Worm (Caenorhabditis elegans): Measurements from ENCODE around the gene B0336.13.

The B0336.13 gene

DNA sequence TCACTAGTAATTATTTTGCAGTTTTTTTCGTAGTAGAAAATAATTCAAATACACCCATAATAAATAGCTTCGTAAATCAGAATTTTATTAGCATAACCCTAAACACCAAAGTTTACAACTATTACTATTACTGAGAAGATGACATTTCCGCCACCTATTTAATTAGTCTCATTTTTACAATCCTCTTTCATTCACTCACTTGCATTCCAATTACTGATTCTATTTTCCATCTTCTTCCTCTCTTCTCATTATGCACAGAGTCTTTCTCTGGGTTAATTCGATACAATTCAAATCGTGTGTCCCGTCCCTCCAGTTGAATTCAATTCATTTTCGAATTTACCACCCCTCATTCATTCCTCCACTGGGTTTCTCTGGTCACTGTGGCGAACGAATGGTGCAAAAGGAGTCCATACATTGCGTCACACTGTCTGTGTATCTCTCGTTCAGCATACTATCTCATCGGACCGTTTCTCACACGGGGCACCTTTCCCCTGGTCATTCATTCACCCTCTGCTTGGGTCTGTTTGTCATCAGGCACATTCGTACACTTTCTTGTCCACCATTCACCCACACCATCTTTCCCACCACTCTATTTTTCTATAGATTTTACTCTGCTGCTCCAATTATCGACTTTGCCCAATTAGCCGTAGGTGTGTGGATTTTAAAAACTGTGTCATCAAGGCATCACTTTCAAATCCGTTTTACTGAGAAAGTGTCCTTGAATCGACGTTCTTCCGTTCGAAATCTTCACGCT, 26.6 kb downstream of the B0336.13 start:
- no peak for TF ChIP-seq cog-1 (tag; optimal IDR thresholded peaks at IDR 0.05)
- peak; percentile 22; the same call in 1 of the 2 replicates for TF ChIP-seq flt-1 (GFP tag; IDR thresholded peaks at IDR 0.05)
- TF ChIP-seq med-1 (GFP tag; optimal IDR thresholded peaks at IDR 0.05; ENCODE audit: insufficient read depth): no peak
- TF ChIP-seq klf-2 (GFP tag; conservative IDR thresholded peaks at IDR 0.05): no peak
- TF ChIP-seq tab-1 (GFP tag; IDR thresholded peaks at IDR 0.05): no peak

DNA sequence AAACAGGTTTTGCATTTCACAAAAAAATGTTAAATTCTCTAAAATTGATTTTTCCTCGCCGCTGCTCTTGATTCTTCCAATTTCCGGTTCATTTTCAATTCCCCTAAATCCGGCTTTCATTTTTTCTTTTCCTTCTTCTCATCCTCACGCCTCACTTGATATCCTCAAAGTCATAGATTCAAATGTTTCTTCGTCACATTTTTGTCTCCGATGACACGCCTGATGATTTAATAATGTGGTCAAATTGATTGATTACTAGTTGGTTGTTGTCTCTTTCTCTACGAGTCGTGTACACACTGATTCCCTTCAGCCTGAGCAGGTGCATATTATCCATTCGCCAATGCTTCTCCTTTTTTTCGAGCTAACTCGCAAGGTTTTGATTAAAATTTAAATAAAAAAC, 27.7 kb downstream of the B0336.13 start:
- TF ChIP-seq med-1 (GFP tag; optimal IDR thresholded peaks at IDR 0.05; ENCODE audit: insufficient read depth) (no peak), ref-1 (GFP tag; conservative IDR thresholded peaks at IDR 0.05) (no peak), flt-1 (GFP tag; IDR thresholded peaks at IDR 0.05) (no peak), cog-1 (tag; optimal IDR thresholded peaks at IDR 0.05) (no peak), tab-1 (GFP tag; IDR thresholded peaks at IDR 0.05) (no peak), ztf-29 (GFP tag; IDR thresholded peaks at IDR 0.05) (no peak), klf-2 (GFP tag; conservative IDR thresholded peaks at IDR 0.05) (no peak), ztf-23 (GFP tag; IDR thresholded peaks at IDR 0.05) (no peak), T22C8.4 (GFP tag; IDR thresholded peaks at IDR 0.05) (no peak)

DNA sequence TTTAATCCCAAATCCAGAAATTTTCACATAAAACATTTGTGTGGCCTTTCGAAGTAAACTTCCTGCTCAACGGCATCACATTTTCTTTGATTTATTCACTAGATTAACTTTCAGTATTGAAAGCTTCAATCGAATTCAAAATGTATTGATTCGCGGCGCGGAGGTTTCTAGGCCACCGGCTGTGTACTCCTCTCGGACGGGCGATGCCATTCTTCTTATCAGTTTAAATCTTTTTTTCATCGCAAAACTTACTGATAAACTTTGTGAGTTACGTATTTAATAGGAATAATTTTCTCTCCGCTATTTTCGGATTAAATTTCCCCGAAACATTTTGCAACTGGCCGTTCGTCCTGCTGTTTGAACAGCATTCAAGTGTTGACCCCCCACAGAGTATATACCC, 28.1 kb downstream of the B0336.13 start:
- TF ChIP-seq flt-1 (GFP tag; IDR thresholded peaks at IDR 0.05) (peak; percentile 49; the same call in 1 of the 2 replicates), tab-1 (GFP tag; IDR thresholded peaks at IDR 0.05) (no peak), ref-1 (GFP tag; conservative IDR thresholded peaks at IDR 0.05) (no peak), ztf-23 (GFP tag; IDR thresholded peaks at IDR 0.05) (no peak), klf-2 (GFP tag; conservative IDR thresholded peaks at IDR 0.05) (no peak), T22C8.4 (GFP tag; IDR thresholded peaks at IDR 0.05) (peak; percentile 18; the same call in 1 of the 2 replicates), ztf-29 (GFP tag; IDR thresholded peaks at IDR 0.05) (no peak), med-1 (GFP tag; optimal IDR thresholded peaks at IDR 0.05; ENCODE audit: insufficient read depth) (no peak), cog-1 (tag; optimal IDR thresholded peaks at IDR 0.05) (no peak)

DNA sequence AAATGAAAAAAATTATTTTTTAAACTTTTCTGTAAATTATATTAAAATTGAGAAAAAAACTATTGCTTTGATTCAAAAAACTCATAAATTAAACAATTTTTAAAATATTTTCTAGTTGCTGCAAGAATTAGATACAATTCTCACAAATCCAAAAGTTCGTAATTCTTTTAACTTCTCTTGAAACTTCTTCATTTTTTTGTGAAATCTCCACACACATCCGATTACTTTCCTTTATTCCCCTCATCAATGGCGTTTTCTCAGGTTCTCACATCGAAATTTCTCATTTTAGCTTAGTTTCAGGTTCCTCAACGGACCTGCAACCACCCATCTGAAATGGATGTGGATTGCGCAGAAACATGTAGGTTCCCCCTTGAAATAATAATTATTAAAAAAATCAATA, 28.7 kb downstream of the B0336.13 start, which contains the start of gene wrm-1:
wrm-1 (plus strand) TSS at position 301 of the 400 bp plus-strand sequence.
- TF ChIP-seq ztf-23 (GFP tag; IDR thresholded peaks at IDR 0.05) (no peak), klf-2 (GFP tag; conservative IDR thresholded peaks at IDR 0.05) (no peak), flt-1 (GFP tag; IDR thresholded peaks at IDR 0.05) (no peak), med-1 (GFP tag; optimal IDR thresholded peaks at IDR 0.05; ENCODE audit: insufficient read depth) (no peak), ref-1 (GFP tag; conservative IDR thresholded peaks at IDR 0.05) (no peak), ztf-29 (GFP tag; IDR thresholded peaks at IDR 0.05) (no peak), tab-1 (GFP tag; IDR thresholded peaks at IDR 0.05) (no peak), cog-1 (tag; optimal IDR thresholded peaks at IDR 0.05) (no peak), T22C8.4 (GFP tag; IDR thresholded peaks at IDR 0.05) (no peak)

DNA sequence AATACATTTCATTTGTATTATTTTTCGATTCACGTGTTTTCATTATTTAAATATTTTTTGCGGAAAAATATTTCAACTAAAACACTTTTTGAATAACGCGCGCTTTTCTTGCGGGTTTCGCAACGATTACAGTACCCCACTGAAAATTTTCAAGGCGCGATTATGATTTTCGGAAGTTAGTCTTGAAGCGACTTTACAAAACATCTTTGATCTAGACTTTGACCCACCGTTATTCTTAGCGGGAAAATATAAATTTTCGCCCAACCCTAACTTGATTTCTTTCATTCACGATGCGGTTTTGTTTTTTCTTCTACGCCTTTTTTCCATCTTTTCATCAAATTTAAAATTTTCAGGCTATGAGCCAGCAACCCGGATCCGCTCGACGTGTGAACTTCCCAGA, 34.0 kb downstream of the B0336.13 start, which contains the start of gene egg-1:
egg-1 (plus strand) TSS at position 354 of the 400 bp plus-strand sequence.
- TF ChIP-seq ztf-29 (GFP tag; IDR thresholded peaks at IDR 0.05) (no peak), cog-1 (tag; optimal IDR thresholded peaks at IDR 0.05) (no peak), klf-2 (GFP tag; conservative IDR thresholded peaks at IDR 0.05) (no peak), flt-1 (GFP tag; IDR thresholded peaks at IDR 0.05) (no peak), tab-1 (GFP tag; IDR thresholded peaks at IDR 0.05) (no peak), ztf-23 (GFP tag; IDR thresholded peaks at IDR 0.05) (no peak), med-1 (GFP tag; optimal IDR thresholded peaks at IDR 0.05; ENCODE audit: insufficient read depth) (no peak), ref-1 (GFP tag; conservative IDR thresholded peaks at IDR 0.05) (no peak), T22C8.4 (GFP tag; IDR thresholded peaks at IDR 0.05) (no peak)

DNA sequence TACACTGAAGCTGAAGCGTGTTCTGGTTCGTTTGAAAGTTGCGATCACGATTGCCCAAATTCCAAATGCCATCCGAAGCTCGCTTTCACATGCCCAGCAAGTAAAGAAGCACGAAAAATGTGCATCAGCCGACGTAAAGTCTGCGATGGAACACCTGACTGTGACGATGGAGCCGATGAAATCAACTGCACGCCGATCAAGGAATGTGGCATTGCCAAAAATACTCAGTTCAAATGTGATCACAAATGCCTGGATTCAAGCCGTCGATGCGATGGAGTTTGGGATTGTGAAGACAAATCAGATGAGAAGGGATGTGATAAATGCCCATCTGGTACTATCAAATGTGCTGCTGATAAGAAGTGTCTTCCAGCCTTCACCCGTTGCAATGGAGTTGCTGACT, 35.5 kb downstream of the B0336.13 start:
- no peak for TF ChIP-seq klf-2 (GFP tag; conservative IDR thresholded peaks at IDR 0.05)
- TF ChIP-seq ztf-23 (GFP tag; IDR thresholded peaks at IDR 0.05): no peak
- no peak for TF ChIP-seq ztf-29 (GFP tag; IDR thresholded peaks at IDR 0.05)
- no peak for TF ChIP-seq ref-1 (GFP tag; conservative IDR thresholded peaks at IDR 0.05)
- no peak for TF ChIP-seq T22C8.4 (GFP tag; IDR thresholded peaks at IDR 0.05)
- no peak for TF ChIP-seq cog-1 (tag; optimal IDR thresholded peaks at IDR 0.05)
- TF ChIP-seq tab-1 (GFP tag; IDR thresholded peaks at IDR 0.05): no peak
- no peak for TF ChIP-seq med-1 (GFP tag; optimal IDR thresholded peaks at IDR 0.05; ENCODE audit: insufficient read depth)
- no peak for TF ChIP-seq flt-1 (GFP tag; IDR thresholded peaks at IDR 0.05)

DNA sequence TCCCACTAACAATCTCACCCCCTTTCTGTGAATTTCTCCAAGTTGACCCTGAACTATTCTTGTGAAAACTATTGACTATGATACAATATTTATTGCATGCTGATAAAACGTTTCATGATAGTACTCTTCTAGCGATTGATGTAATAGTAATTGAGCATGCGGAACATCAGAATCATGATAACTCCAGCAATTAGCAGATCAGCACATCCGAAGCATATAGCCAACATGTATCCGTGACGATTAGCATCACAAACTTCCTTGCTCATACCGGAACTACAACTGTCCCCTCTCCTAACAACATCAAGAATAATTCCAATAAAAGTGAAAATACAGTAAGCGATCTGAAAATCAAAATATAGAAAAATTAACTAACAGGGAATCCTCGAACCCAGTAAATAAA, 36.2 kb downstream of the B0336.13 start:
- TF ChIP-seq med-1 (GFP tag; optimal IDR thresholded peaks at IDR 0.05; ENCODE audit: insufficient read depth) (no peak), klf-2 (GFP tag; conservative IDR thresholded peaks at IDR 0.05) (no peak), tab-1 (GFP tag; IDR thresholded peaks at IDR 0.05) (no peak), ztf-29 (GFP tag; IDR thresholded peaks at IDR 0.05) (no peak), ref-1 (GFP tag; conservative IDR thresholded peaks at IDR 0.05) (no peak)

DNA sequence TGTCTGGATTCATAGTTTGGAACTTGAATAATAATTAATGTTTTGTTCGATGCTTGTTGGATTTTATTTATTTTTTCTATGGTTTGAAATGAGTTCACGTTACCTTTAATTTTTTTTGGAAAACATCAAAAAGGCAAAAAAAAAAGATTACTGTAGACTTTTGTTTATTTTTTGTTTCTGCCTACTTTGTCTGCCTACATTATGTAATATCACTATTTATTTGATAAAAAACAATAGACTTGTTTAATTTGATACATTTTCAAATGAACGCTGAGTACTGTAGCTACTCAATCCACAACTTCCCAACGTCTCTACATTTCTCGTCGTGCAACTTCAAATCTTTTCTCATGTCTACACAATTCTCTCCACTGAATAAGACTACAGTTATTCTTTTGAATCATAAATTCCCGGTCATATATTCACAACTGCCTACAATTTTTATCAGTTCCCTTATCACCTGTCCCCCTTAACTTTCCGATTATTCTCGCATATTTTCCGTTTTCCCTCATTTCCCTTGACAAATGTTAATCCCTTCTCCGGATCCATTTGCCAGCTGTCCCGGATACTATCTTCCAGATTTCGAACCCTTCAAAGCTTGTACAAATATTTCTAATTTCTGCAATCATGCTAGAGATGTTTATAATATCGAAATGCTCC, 37.3 kb downstream of the B0336.13 start, which contains the start of the genes B0244.9 and B0244.7:
B0244.9 (minus strand) TSS at position 51 of the 657 bp plus-strand sequence.
B0244.7 (plus strand) TSS at position 522 of the 657 bp plus-strand sequence.
- TF ChIP-seq ref-1 (GFP tag; conservative IDR thresholded peaks at IDR 0.05) (no peak), ztf-23 (GFP tag; IDR thresholded peaks at IDR 0.05) (no peak), klf-2 (GFP tag; conservative IDR thresholded peaks at IDR 0.05) (no peak), flt-1 (GFP tag; IDR thresholded peaks at IDR 0.05) (no peak), ztf-29 (GFP tag; IDR thresholded peaks at IDR 0.05) (no peak), cog-1 (tag; optimal IDR thresholded peaks at IDR 0.05) (no peak), tab-1 (GFP tag; IDR thresholded peaks at IDR 0.05) (no peak), med-1 (GFP tag; optimal IDR thresholded peaks at IDR 0.05; ENCODE audit: insufficient read depth) (no peak), T22C8.4 (GFP tag; IDR thresholded peaks at IDR 0.05) (no peak)

DNA sequence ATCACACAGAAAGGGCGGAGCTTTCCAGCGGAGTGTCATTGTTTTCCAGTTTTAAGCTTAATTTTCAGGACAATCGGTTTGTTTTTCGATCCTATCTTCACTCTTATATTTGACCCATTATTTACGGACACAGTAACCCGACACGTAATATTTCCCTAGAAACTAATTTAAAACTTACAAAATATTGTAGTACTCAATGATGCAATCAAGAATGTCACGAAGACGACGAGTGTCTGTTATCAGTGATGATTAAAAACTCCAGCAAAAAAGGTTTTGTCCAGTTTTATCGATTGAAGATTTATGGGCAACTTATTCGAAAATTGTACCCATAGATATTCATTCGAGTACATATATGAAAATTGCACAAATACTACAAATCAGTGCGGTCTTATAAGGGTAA, 39.1 kb downstream of the B0336.13 start, which contains the start of gene B0244.17:
B0244.17 (plus strand) TSS at position 301 of the 400 bp plus-strand sequence.
- TF ChIP-seq med-1 (GFP tag; optimal IDR thresholded peaks at IDR 0.05; ENCODE audit: insufficient read depth) (no peak), klf-2 (GFP tag; conservative IDR thresholded peaks at IDR 0.05) (no peak), flt-1 (GFP tag; IDR thresholded peaks at IDR 0.05) (no peak), ztf-29 (GFP tag; IDR thresholded peaks at IDR 0.05) (no peak), tab-1 (GFP tag; IDR thresholded peaks at IDR 0.05) (no peak)
